Worm (Caenorhabditis elegans) whole organism, L3 larva: Measurements from ENCODE around the gene warf-1.

Experiments used
- R02D3.7 ChIP-seq: fragments of 150-350 bp; optimal IDR thresholded peaks from 2 replicates; lab custom pipeline; 2014; ENCODE audit warnings: missing biosample characterization, missing genetic modification characterization
- ama-1 ChIP-seq: fragments of 150-350 bp; optimal IDR thresholded peaks from 2 replicates; lab custom pipeline; 2018
- elt-2 ChIP-seq: sonication (generic microtip); optimal IDR thresholded peaks from 2 replicates; lab custom pipeline; 2016; ENCODE audit warnings: missing genetic modification reagents, mild to moderate bottlenecking, missing genetic modification characterization, missing compliant biosample characterization

DNA sequence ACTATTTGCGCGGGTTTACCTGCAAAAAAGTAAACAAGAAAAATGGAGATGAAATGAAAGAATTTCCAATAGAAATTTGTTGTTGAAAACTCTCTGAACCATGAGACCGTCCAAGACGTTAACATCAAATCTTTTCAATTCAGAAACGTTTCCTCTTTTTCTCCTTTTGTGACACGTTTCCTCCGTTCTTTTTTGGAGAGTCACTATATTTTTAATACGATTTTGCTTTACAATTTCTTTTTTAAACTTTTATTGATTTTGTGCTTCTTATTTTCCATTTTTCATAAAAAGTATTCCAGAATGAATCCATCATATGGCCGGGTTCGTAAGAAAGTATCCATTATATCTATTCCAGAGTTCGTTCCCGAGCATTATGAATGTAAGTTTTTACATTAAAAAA lies 40.3 kb downstream of the warf-1 start, which contains the start of gene itr-1:
- no peak for TF ChIP-seq R02D3.7 (tag; lab: Kevin White, UChicago)
- TF ChIP-seq elt-2 (tag; lab: Kevin White, UChicago), result no peak
- no peak for TF ChIP-seq ama-1 (lab: Kevin White, UChicago)
